Fruit fly (Drosophila melanogaster) whole organism, prepupa: ENCODE results near the gene Sap130.
A peak's percentile ranks its signal among the peaks of the same experiment; 100 is the strongest.

Source experiments
- CG10631 ChIP-seq: fragments of 200-800 bp; sonication (Bioruptor generic); optimal IDR thresholded peaks from 2 replicates; lab custom pipeline; 2016; ENCODE audit warnings: missing biosample characterization, missing genetic modification characterization
- CG10669 ChIP-seq: fragments of 200-800 bp; sonication (Bioruptor generic); optimal IDR thresholded peaks from 3 replicates; lab custom pipeline; 2018; ENCODE audit warnings: missing biosample characterization, mild to moderate bottlenecking, missing genetic modification characterization, moderate library complexity
- CG11294 ChIP-seq: fragments of 200-800 bp; sonication (Bioruptor generic); IDR thresholded peaks from 2 replicates; pipeline ENCODE4 v1.3.6; 2022; ENCODE audit warnings: missing biosample characterization, missing genetic modification characterization
- CG11762 ChIP-seq: fragments of 200-800 bp; sonication (Bioruptor generic); optimal IDR thresholded peaks from 3 replicates; lab custom pipeline; 2016; ENCODE audit warnings: missing biosample characterization, missing genetic modification characterization; ENCODE audit not compliant: insufficient read depth
- CG11902 ChIP-seq: fragments of 200-800 bp; sonication (Bioruptor generic); optimal IDR thresholded peaks from 3 replicates; lab custom pipeline; 2016; ENCODE audit warnings: missing biosample characterization, missing genetic modification characterization
- CG15336 ChIP-seq: fragments of 200-800 bp; sonication (Bioruptor generic); IDR thresholded peaks from 2 replicates; pipeline ENCODE4 v1.3.6; 2022; ENCODE audit warnings: missing biosample characterization, missing genetic modification characterization
- CG1621 ChIP-seq: fragments of 200-800 bp; sonication (Bioruptor generic); optimal IDR thresholded peaks from 3 replicates; lab custom pipeline; 2018; ENCODE audit warnings: missing biosample characterization, mild to moderate bottlenecking, missing genetic modification characterization
- CG31627 ChIP-seq: fragments of 200-800 bp; sonication (Bioruptor generic); optimal IDR thresholded peaks from 3 replicates; lab custom pipeline; 2016; ENCODE audit warnings: missing biosample characterization, missing genetic modification characterization
- CG34406 ChIP-seq: fragments of 200-800 bp; sonication (Bioruptor generic); optimal IDR thresholded peaks from 3 replicates; lab custom pipeline; 2016; ENCODE audit warnings: missing biosample characterization, missing genetic modification characterization
- CG3919 ChIP-seq: fragments of 200-800 bp; sonication (Bioruptor generic); optimal IDR thresholded peaks from 3 replicates; lab custom pipeline; 2016; ENCODE audit warnings: missing biosample characterization, missing genetic modification characterization
- CG4318 ChIP-seq: fragments of 200-800 bp; sonication (Bioruptor generic); optimal IDR thresholded peaks from 3 replicates; lab custom pipeline; 2017; ENCODE audit warnings: missing biosample characterization, mild to moderate bottlenecking, missing genetic modification characterization
- CG6163 ChIP-seq: fragments of 200-800 bp; sonication (Bioruptor generic); IDR thresholded peaks from 3 replicates; pipeline ENCODE4 v1.3.6; 2022; ENCODE audit warnings: missing biosample characterization, missing genetic modification characterization
- CG6276 ChIP-seq: fragments of 200-800 bp; sonication (Bioruptor generic); optimal IDR thresholded peaks from 2 replicates; lab custom pipeline; 2017; ENCODE audit warnings: missing biosample characterization, mild to moderate bottlenecking, missing genetic modification characterization
- CG6792 ChIP-seq: fragments of 200-800 bp; sonication (Bioruptor generic); optimal IDR thresholded peaks from 3 replicates; lab custom pipeline; 2016; ENCODE audit warnings: missing biosample characterization, missing genetic modification characterization
- CG6854 ChIP-seq: fragments of 200-800 bp; sonication (Bioruptor generic); optimal IDR thresholded peaks from 2 replicates; lab custom pipeline; 2017; ENCODE audit warnings: missing biosample characterization, mild to moderate bottlenecking, missing genetic modification characterization
- CG7368 ChIP-seq: fragments of 200-800 bp; sonication (Bioruptor generic); optimal IDR thresholded peaks from 3 replicates; lab custom pipeline; 2016; ENCODE audit warnings: missing biosample characterization, missing genetic modification characterization
- CG8119 ChIP-seq: fragments of 200-800 bp; sonication (Bioruptor generic); IDR thresholded peaks from 3 replicates; pipeline ENCODE4 v1.3.6; 2022; ENCODE audit warnings: missing biosample characterization, missing genetic modification characterization
- CG9139 ChIP-seq: fragments of 200-800 bp; sonication (Bioruptor generic); optimal IDR thresholded peaks from 3 replicates; lab custom pipeline; 2017; ENCODE audit warnings: missing biosample characterization, mild to moderate bottlenecking, missing genetic modification characterization
- Eip78C ChIP-seq: fragments of 200-800 bp; sonication (Bioruptor generic); peaks from one replicate; lab custom pipeline; 2016; ENCODE audit warnings: missing biosample characterization, missing genetic modification characterization
- Eip93F ChIP-seq: fragments of 200-800 bp; sonication (Bioruptor generic); optimal IDR thresholded peaks from 2 replicates; lab custom pipeline; 2016; ENCODE audit warnings: missing biosample characterization, mild to moderate bottlenecking, missing genetic modification characterization
- Ets21C ChIP-seq: fragments of 200-800 bp; sonication (Bioruptor generic); optimal IDR thresholded peaks from 3 replicates; lab custom pipeline; 2016; ENCODE audit warnings: missing biosample characterization, missing genetic modification characterization
- Hr38 ChIP-seq: sonication (Bioruptor generic); optimal IDR thresholded peaks from 2 replicates; lab custom pipeline; 2016; ENCODE audit warnings: missing biosample characterization, missing genetic modification characterization
- Hr39 ChIP-seq: fragments of 200-800 bp; sonication (Bioruptor generic); optimal IDR thresholded peaks from 2 replicates; lab custom pipeline; 2016; ENCODE audit warnings: missing biosample characterization, missing genetic modification characterization
- Hr4 ChIP-seq: fragments of 200-800 bp; sonication (Bioruptor generic); optimal IDR thresholded peaks from 3 replicates; lab custom pipeline; 2016; ENCODE audit warnings: missing biosample characterization, missing genetic modification characterization
- Lpt ChIP-seq: fragments of 200-800 bp; sonication (Bioruptor generic); optimal IDR thresholded peaks from 3 replicates; lab custom pipeline; 2016; ENCODE audit warnings: missing biosample characterization, missing genetic modification characterization
- Smox ChIP-seq: fragments of 200-800 bp; sonication (Bioruptor generic); optimal IDR thresholded peaks from 3 replicates; lab custom pipeline; 2016; ENCODE audit warnings: missing biosample characterization, missing genetic modification characterization
- Sox102F ChIP-seq: fragments of 200-800 bp; sonication (Bioruptor generic); optimal IDR thresholded peaks from 2 replicates; lab custom pipeline; 2016; ENCODE audit warnings: missing biosample characterization, mild to moderate bottlenecking, missing genetic modification characterization
- Sox14 ChIP-seq: fragments of 200-800 bp; sonication (Bioruptor generic); optimal IDR thresholded peaks from 3 replicates; lab custom pipeline; 2016; ENCODE audit warnings: missing biosample characterization, missing genetic modification characterization
- Sox15 ChIP-seq: fragments of 200-800 bp; sonication (Bioruptor generic); optimal IDR thresholded peaks from 3 replicates; lab custom pipeline; 2016; ENCODE audit warnings: missing biosample characterization, missing genetic modification characterization
- dsx ChIP-seq: fragments of 200-800 bp; optimal IDR thresholded peaks from 3 replicates; lab custom pipeline; 2019; ENCODE audit warnings: missing biosample characterization, mild to moderate bottlenecking, missing genetic modification characterization, moderate library complexity; ENCODE audit not compliant: poor library complexity, severe bottlenecking
- eg ChIP-seq: fragments of 200-800 bp; sonication (Bioruptor generic); IDR thresholded peaks from 3 replicates; pipeline ENCODE4 v1.3.6; 2022; ENCODE audit warnings: missing biosample characterization, missing genetic modification characterization
- esn ChIP-seq: fragments of 200-800 bp; sonication (Bioruptor generic); optimal IDR thresholded peaks from 2 replicates; lab custom pipeline; 2016; ENCODE audit warnings: missing biosample characterization, mild to moderate bottlenecking, missing genetic modification characterization, moderate library complexity
- fd59A ChIP-seq: fragments of 200-800 bp; sonication (Bioruptor generic); optimal IDR thresholded peaks from 2 replicates; lab custom pipeline; 2017; ENCODE audit warnings: missing biosample characterization, mild to moderate bottlenecking, missing genetic modification characterization, missing genetic modification reagents
- fd85E ChIP-seq: fragments of 200-800 bp; sonication (Bioruptor generic); optimal IDR thresholded peaks from 3 replicates; lab custom pipeline; 2016; ENCODE audit warnings: missing biosample characterization, missing genetic modification characterization
- fkh ChIP-seq: fragments of 200-800 bp; sonication (Bioruptor generic); optimal IDR thresholded peaks from 3 replicates; lab custom pipeline; 2017; ENCODE audit warnings: missing biosample characterization, mild to moderate bottlenecking, missing genetic modification characterization, moderate library complexity
- net ChIP-seq: fragments of 200-800 bp; sonication (Bioruptor generic); optimal IDR thresholded peaks from 3 replicates; lab custom pipeline; 2016; ENCODE audit warnings: missing biosample characterization, missing genetic modification characterization
- salr ChIP-seq, 2 experiments: fragments of 200-800 bp; sonication (Bioruptor generic); optimal IDR thresholded peaks; 3 replicates each; lab custom pipeline; 2016 to 2018; ENCODE audit warnings: missing biosample characterization in 2 of 2, missing genetic modification characterization in 2 of 2, mild to moderate bottlenecking in 1 of 2
- ss ChIP-seq, 2 experiments: fragments of 200-800 bp; sonication (Bioruptor generic); optimal IDR thresholded peaks; 2 replicates in 1 of 2; 3 replicates in 1 of 2; lab custom pipeline; 2017 to 2018; ENCODE audit warnings: mild to moderate bottlenecking in 2 of 2, missing biosample characterization in 2 of 2, missing genetic modification characterization in 2 of 2, moderate library complexity in 1 of 2
- svp ChIP-seq: fragments of 200-800 bp; sonication (Bioruptor generic); peaks from one replicate; lab custom pipeline; 2016; ENCODE audit warnings: missing biosample characterization, missing genetic modification characterization
- topi ChIP-seq: fragments of 200-800 bp; sonication (Bioruptor generic); optimal IDR thresholded peaks from 3 replicates; lab custom pipeline; 2016; ENCODE audit warnings: missing biosample characterization, missing genetic modification characterization
- vri ChIP-seq: fragments of 200-800 bp; sonication (Bioruptor generic); optimal IDR thresholded peaks from 3 replicates; lab custom pipeline; 2016; ENCODE audit warnings: missing biosample characterization, mild to moderate bottlenecking, missing genetic modification characterization

Sap130 gene

DNA sequence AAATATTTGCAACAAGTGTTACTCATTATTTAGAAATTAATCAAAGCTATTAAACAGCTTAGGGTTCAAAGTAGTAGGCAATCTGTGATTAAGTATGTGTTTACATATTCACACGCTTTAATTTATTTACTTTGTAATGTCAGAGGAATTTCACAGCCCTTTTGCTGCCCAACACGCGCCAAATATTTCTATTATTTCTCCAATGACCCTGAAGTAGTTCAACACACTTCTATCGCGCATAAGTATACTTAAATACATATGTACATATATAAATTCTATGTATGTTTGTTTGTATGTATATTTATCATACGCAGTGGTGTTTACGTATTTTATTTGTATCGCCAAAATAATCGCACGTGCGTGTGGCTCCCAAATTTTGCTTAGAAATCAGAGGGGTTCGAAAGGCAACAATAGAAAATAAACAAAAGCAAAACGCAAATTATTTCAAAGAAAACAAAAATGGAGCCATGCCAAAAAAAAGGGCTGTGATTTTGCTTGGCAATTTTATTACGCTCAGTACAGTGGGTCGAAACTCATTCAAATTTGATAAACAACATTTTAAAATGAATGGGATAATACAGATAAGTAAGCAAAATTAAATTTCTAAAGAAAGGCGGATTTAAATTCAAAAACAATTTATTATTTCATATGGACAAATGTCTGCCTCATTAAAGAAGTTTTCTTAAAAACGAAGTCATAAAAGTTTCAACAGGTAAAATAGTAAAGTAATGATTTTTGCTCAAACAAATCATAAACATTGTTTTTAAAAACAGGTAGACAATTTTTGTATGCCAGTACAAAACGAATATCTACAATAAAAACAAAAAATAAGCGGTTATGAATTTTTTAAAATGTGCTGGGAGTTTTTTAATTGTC lies 2.3 kb upstream of the Sap130 start (continued):
- TF ChIP-seq Eip93F (no peak), fkh (GFP tag; lab: Kevin White, UChicago) (peak; percentile 55), svp (GFP tag; lab: Kevin White, UChicago) (no peak), CG6792 (GFP tag; lab: Kevin White, UChicago) (no peak), CG11762 (no peak), CG6276 (GFP tag; lab: Kevin White, UChicago) (no peak), Smox (GFP tag; lab: Kevin White, UChicago) (peak; percentile 17), Hr4 (GFP tag; lab: Kevin White, UChicago) (peak; percentile 57), esn (GFP tag; lab: Kevin White, UChicago) (peak; percentile 52), CG11294 (GFP tag; lab: Robert Waterston, UW) (no peak), Ets21C (GFP tag; lab: Kevin White, UChicago) (peak; percentile 24), Hr39 (GFP tag; lab: Kevin White, UChicago) (peak; percentile 34), CG10669 (no peak)

- peak; percentile 44; the same call in 2 of the 3 replicates for TF ChIP-seq CG6163 (GFP tag; lab: Robert Waterston, UW)
- TF ChIP-seq CG31627 (GFP tag; lab: Kevin White, UChicago): no peak
- TF ChIP-seq CG6854 (GFP tag; lab: Kevin White, UChicago): no peak
- peak; percentile 30 to 67 for TF ChIP-seq ss (GFP tag; optimal IDR thresholded peaks at IDR 0.05; lab: Kevin White, UChicago)
- TF ChIP-seq CG6276 (GFP tag; lab: Kevin White, UChicago): no peak
- TF ChIP-seq CG15336 (GFP tag; lab: Robert Waterston, UW): peak; percentile 16; the same call in 1 of the 2 replicates
- TF ChIP-seq CG9139 (GFP tag; lab: Kevin White, UChicago): no peak
- TF ChIP-seq Eip93F: no peak
- no peak for TF ChIP-seq eg
- no peak for TF ChIP-seq Lpt (GFP tag; lab: Kevin White, UChicago)
- TF ChIP-seq Eip78C (GFP tag; lab: Kevin White, UChicago): peak; percentile 37
- TF ChIP-seq CG8119: peak; percentile 22; the same call in 1 of the 3 replicates
- TF ChIP-seq fkh (GFP tag; lab: Kevin White, UChicago): peak; percentile 53
- TF ChIP-seq, all 60 proteins: peak for 6
These were observed 1.5 kb upstream of the Sap130 start for dm6 chr3L:12804035-12804729.

dm6 chr3L:12804730-12805170 lies 952 bp upstream of the Sap130 start, which contains the start of gene Atg1:
TSS of gene Atg1 (minus strand) at chr3L:12805116.
- peak; percentile 44 for TF ChIP-seq CG6854 (GFP tag; lab: Kevin White, UChicago)
- TF ChIP-seq fd85E (GFP tag; lab: Kevin White, UChicago): no peak
- peak; percentile 85 for TF ChIP-seq Eip78C (GFP tag; lab: Kevin White, UChicago)
- no peak for TF ChIP-seq topi
- no peak for TF ChIP-seq fd59A (GFP tag; lab: Kevin White, UChicago)
- peak; percentile 33 for TF ChIP-seq vri (GFP tag; lab: Kevin White, UChicago)
- TF ChIP-seq CG6163 (GFP tag; lab: Robert Waterston, UW): peak; percentile 49; the same call in 2 of the 3 replicates
- TF ChIP-seq Sox15 (GFP tag; lab: Kevin White, UChicago): no peak
- TF ChIP-seq CG8119: no peak
- peak; percentile 8 for TF ChIP-seq esn (GFP tag; lab: Kevin White, UChicago)
- TF ChIP-seq CG3919 (GFP tag; lab: Kevin White, UChicago): no peak
- peak; percentile 9 for TF ChIP-seq Sox14 (GFP tag; lab: Kevin White, UChicago)

dm6 chr3L:12806290-12806743 lies 615 bp downstream of the Sap130 start:
- TF ChIP-seq salr (GFP tag; optimal IDR thresholded peaks at IDR 0.05; lab: Kevin White, UChicago): no peak
- no peak for TF ChIP-seq CG4318 (GFP tag; lab: Kevin White, UChicago)
- TF ChIP-seq CG10631 (GFP tag; lab: Kevin White, UChicago): peak; percentile 56
- TF ChIP-seq dsx (GFP tag; lab: Kevin White, UChicago): peak; percentile 54
- peak; percentile 60 for TF ChIP-seq esn (GFP tag; lab: Kevin White, UChicago)
- TF ChIP-seq CG11902 (GFP tag; lab: Kevin White, UChicago): no peak
- TF ChIP-seq topi: peak; percentile 54
- no peak for TF ChIP-seq CG1621 (tag; lab: Kevin White, UChicago)
- TF ChIP-seq Hr4 (GFP tag; lab: Kevin White, UChicago): peak; percentile 66
- TF ChIP-seq CG34406 (GFP tag; lab: Kevin White, UChicago): peak; percentile 62
- TF ChIP-seq CG6792 (GFP tag; lab: Kevin White, UChicago): peak; percentile 57
- TF ChIP-seq CG7368 (GFP tag; lab: Kevin White, UChicago): peak; percentile 57
- peak; percentile 71 for TF ChIP-seq Sox102F (GFP tag; lab: Kevin White, UChicago)
- TF ChIP-seq Smox (GFP tag; lab: Kevin White, UChicago): no peak
- peak; percentile 25 for TF ChIP-seq CG31627 (GFP tag; lab: Kevin White, UChicago)
- peak; percentile 51 for TF ChIP-seq fd85E (GFP tag; lab: Kevin White, UChicago)
- no peak for TF ChIP-seq Hr38 (GFP tag; lab: Kevin White, UChicago)
- TF ChIP-seq net (GFP tag; lab: Kevin White, UChicago): no peak
- peak; percentile 86 for TF ChIP-seq Eip78C (GFP tag; lab: Kevin White, UChicago)
